Worm (Caenorhabditis elegans) whole organism, young adult: Measurements from ENCODE around the gene T04A11.1.

Experiments
- F39B2.1 ChIP-seq: fragments of 200-800 bp; sonication (Bioruptor generic); IDR thresholded peaks from 2 replicates; pipeline ENCODE4 v1.3.6; 2022; ENCODE audit warnings: missing genetic modification reagents, missing genetic modification characterization, missing compliant biosample characterization
- K11D2.4 ChIP-seq: fragments of 200-800 bp; sonication (Bioruptor generic); IDR thresholded peaks from 2 replicates; pipeline ENCODE4 v1.3.6; 2022; ENCODE audit warnings: missing genetic modification reagents, missing genetic modification characterization, missing compliant biosample characterization
- K12H6.12 ChIP-seq: fragments of 200-800 bp; sonication (Bioruptor generic); optimal IDR thresholded peaks from 2 replicates; lab custom pipeline; 2018; ENCODE audit warnings: mild to moderate bottlenecking, missing genetic modification characterization, missing compliant biosample characterization
- ZK185.1 ChIP-seq: sonication (generic microtip); optimal IDR thresholded peaks from 2 replicates; lab custom pipeline; 2016; ENCODE audit warnings: mild to moderate bottlenecking, missing genetic modification characterization, missing compliant biosample characterization; ENCODE audit not compliant: poor library complexity, severe bottlenecking
- him-1 ChIP-seq: sonication (generic microtip); optimal IDR thresholded peaks from 2 replicates; lab custom pipeline; 2016; ENCODE audit warnings: missing genotype, missing genetic modification reagents, missing genetic modification characterization, missing compliant biosample characterization
- unc-62 ChIP-seq: fragments of 150-350 bp; optimal IDR thresholded peaks from 2 replicates; lab custom pipeline; 2014; ENCODE audit warnings: missing biosample characterization, missing genetic modification reagents, missing genetic modification characterization

DNA sequence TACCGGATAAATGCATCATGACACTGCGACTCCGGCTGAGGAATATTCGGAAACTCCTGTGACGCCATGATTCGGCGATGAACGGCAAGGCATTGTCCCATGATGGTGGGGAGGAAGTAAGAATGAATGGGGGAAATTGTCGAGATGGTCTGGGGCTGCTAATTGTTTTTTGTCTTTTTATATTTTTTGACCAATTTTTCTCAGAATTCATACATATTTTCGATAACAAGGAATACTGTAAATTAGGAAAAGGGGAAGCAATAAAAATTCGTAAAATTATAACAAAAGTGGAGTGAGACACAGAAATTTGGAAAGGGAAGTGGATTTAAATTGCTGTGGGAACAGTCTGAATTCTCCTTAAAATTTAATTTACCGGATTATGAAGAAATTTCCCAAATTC lies 48.6 kb upstream of the T04A11.1 start, which contains the start of gene eak-4:
- TF ChIP-seq him-1 (tag; lab: Kevin White, UChicago) (no peak), K11D2.4 (no peak), unc-62 (no peak), F39B2.1 (GFP tag; lab: Robert Waterston, UW) (no peak), K12H6.12 (tag; lab: Kevin White, UChicago) (no peak), ZK185.1 (tag; lab: Kevin White, UChicago) (no peak)
